Worm (Caenorhabditis elegans): ENCODE results near the gene C10E2.2.

The C10E2.2 gene

DNA sequence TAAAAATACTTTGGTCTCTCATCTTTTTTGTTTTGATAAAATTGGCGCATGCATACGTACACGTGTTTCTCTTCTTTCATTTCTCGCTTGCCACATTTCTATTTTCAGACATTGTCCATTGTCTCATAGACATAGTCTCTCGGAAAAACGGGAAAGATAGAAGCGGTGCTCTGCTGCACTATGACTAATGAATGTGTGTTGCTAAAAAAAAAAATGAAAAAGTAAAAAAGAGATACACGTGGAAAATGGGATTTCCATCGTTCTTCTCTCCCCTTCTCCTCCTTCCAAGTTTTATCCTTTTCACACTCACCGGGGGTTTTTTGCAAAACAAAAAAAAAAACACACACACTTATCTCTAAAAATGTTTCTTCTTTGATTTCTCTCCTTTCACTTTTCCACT, 10.1 kb upstream of the C10E2.2 start:
- TF ChIP-seq ceh-45 (GFP tag; IDR thresholded peaks at IDR 0.05), result no peak
- no peak for TF ChIP-seq ceh-22 (tag; optimal IDR thresholded peaks at IDR 0.05)
- TF ChIP-seq ama-1 (optimal IDR thresholded peaks at IDR 0.05), result no peak
- TF ChIP-seq ceh-6 (GFP tag; optimal IDR thresholded peaks at IDR 0.05), result no peak
- no peak for TF ChIP-seq pag-3 (tag; optimal IDR thresholded peaks at IDR 0.05; ENCODE audit: borderline replicate concordance)
- no peak for TF ChIP-seq ceh-2 (tag; optimal IDR thresholded peaks at IDR 0.05)
- TF ChIP-seq unc-55 (GFP tag; optimal IDR thresholded peaks at IDR 0.05), result no peak

DNA sequence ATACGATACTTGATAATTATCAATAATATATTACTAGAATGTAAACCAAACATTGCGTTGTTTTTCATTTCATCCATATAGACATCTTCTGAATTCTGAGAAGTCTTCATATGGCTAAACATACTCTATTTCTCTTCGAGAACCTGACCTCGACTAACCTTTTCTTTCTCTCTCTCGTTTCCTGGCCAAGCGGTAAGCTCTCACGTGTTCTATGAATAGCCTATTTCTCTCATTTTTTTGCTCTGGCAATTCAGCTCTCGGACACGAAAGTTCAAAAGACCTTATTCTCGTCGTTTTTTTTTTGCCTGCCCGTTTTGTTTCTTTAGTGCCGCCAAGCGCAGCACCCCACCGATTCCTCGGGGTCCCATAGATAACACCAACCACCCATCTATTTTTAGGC, 7.6 kb upstream of the C10E2.2 start:
- TF ChIP-seq ref-2 (tag; optimal IDR thresholded peaks at IDR 0.05) (no peak), ceh-6 (GFP tag; optimal IDR thresholded peaks at IDR 0.05) (no peak), fax-1 (tag; optimal IDR thresholded peaks at IDR 0.05) (no peak)

DNA sequence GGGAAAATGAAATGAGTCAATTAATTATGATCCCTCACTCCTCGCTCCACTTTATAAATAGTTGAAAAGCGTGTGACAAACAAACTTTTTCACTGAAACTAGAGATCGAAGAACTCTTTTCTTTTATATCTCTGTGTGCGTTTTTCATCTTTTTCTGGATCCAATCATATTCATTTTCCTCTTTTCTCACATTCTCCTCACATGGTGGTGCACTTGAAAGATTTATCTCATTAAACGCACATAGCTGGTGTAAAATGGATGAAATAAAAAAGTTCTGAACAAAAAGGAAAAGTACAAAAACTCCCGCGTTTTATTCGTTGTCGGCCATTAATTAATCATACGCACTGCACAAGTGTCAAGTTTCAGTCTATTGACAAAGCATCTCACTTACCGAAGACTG, 7.2 kb downstream of the C10E2.2 start:
- TF ChIP-seq ttx-3 (tag; optimal IDR thresholded peaks at IDR 0.05) (no peak), odd-2 (tag; optimal IDR thresholded peaks at IDR 0.05) (no peak), ceh-31 (tag; optimal IDR thresholded peaks at IDR 0.05) (no peak), madf-2 (tag; optimal IDR thresholded peaks at IDR 0.05) (no peak), lim-6 (tag; optimal IDR thresholded peaks at IDR 0.05) (no peak), lin-11 (tag; optimal IDR thresholded peaks at IDR 0.05) (no peak), hlh-6 (tag; optimal IDR thresholded peaks at IDR 0.05) (no peak), dve-1 (tag; optimal IDR thresholded peaks at IDR 0.05) (no peak), dmd-4 (tag; optimal IDR thresholded peaks at IDR 0.05; ENCODE audit: borderline replicate concordance) (no peak), fkh-6 (tag; optimal IDR thresholded peaks at IDR 0.05) (no peak), unc-42 (tag; optimal IDR thresholded peaks at IDR 0.05) (no peak), rnt-1 (tag; optimal IDR thresholded peaks at IDR 0.05) (no peak), gmeb-2 (tag; optimal IDR thresholded peaks at IDR 0.05) (no peak), ceh-14 (tag; optimal IDR thresholded peaks at IDR 0.05) (no peak), sox-2 (GFP tag; IDR thresholded peaks at IDR 0.05) (no peak), unc-86 (tag; optimal IDR thresholded peaks at IDR 0.05) (no peak), ceh-30 (tag; optimal IDR thresholded peaks at IDR 0.05) (no peak), pha-2 (tag; optimal IDR thresholded peaks at IDR 0.05) (no peak), ceh-34 (tag; optimal IDR thresholded peaks at IDR 0.05) (no peak), pha-4 (tag; optimal IDR thresholded peaks at IDR 0.05) (no peak)

DNA sequence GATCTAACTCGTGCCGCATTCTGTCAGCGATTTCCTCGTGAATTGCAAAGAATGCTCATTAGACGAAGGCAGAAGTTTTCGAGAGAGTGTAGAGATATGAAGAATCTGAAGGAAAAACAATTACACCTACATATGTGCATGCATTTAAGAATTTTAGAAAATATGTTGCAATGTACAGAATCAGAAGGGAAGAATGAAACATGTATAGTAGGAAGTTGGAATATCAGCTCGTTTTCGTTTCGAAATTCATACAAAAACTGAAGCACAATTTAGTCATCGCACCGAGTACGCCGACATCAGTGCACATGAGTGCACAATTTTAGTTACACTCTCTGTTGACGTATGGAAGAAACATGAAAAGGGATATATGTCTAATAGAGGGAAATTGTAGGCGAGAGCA, 9.4 kb downstream of the C10E2.2 start, which contains the start of gene C10E2.5:
TSS of gene C10E2.5 (minus strand) at position 101 of the 400 bp plus-strand sequence.
- no peak for TF ChIP-seq sox-4 (tag; optimal IDR thresholded peaks at IDR 0.05)
- TF ChIP-seq elt-4 (tag; optimal IDR thresholded peaks at IDR 0.05), result no peak
- no peak for TF ChIP-seq ahr-1 (tag; optimal IDR thresholded peaks at IDR 0.05)
- TF ChIP-seq lin-11 (tag; optimal IDR thresholded peaks at IDR 0.05), result no peak
- no peak for TF ChIP-seq nfya-1 (tag; optimal IDR thresholded peaks at IDR 0.05)
- no peak for TF ChIP-seq fax-1 (tag; optimal IDR thresholded peaks at IDR 0.05)
- TF ChIP-seq fkh-6 (tag; optimal IDR thresholded peaks at IDR 0.05), result no peak
- no peak for TF ChIP-seq odd-2 (tag; optimal IDR thresholded peaks at IDR 0.05)
- no peak for TF ChIP-seq ceh-30 (tag; optimal IDR thresholded peaks at IDR 0.05)
- no peak for TF ChIP-seq unc-55 (GFP tag; optimal IDR thresholded peaks at IDR 0.05)
- no peak for TF ChIP-seq ceh-19 (GFP tag; optimal IDR thresholded peaks at IDR 0.05)
- TF ChIP-seq elt-2 (tag; optimal IDR thresholded peaks at IDR 0.05), result no peak
- TF ChIP-seq hlh-15 (tag; optimal IDR thresholded peaks at IDR 0.05), result no peak
- TF ChIP-seq dmd-4 (tag; optimal IDR thresholded peaks at IDR 0.05; ENCODE audit: borderline replicate concordance), result no peak
- TF ChIP-seq pat-9 (tag; optimal IDR thresholded peaks at IDR 0.05), result no peak

DNA sequence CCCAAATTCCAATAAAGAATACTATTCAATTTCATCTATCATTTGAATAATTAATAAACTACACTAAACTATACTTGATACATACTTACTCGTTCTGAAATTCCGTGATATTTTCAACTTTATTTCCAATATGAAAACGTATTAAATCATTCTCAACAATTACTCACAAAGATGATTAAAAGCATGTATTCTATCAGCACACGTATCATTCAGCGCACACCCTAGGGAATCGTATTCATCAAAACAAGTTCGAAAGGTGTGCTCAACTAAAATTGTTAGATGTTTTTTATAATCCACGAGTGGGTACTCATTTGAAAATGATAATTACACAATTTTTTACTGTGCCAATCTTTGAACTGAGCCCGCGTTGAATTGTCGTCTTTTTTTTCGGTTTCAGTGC, 17.5 kb downstream of the C10E2.2 start, which contains the start of gene C10E2.1:
TSS of gene C10E2.1 (plus strand) at position 301 of the 400 bp plus-strand sequence.
- TF ChIP-seq pqm-1 (tag; optimal IDR thresholded peaks at IDR 0.05) (no peak), odd-2 (tag; optimal IDR thresholded peaks at IDR 0.05) (no peak), hlh-8 (tag; optimal IDR thresholded peaks at IDR 0.05) (no peak), pha-2 (tag; optimal IDR thresholded peaks at IDR 0.05) (no peak), eyg-1 (tag; optimal IDR thresholded peaks at IDR 0.05) (no peak), ref-2 (tag; optimal IDR thresholded peaks at IDR 0.05) (no peak), elt-4 (tag; optimal IDR thresholded peaks at IDR 0.05) (no peak), sox-2 (GFP tag; IDR thresholded peaks at IDR 0.05) (no peak), lin-11 (tag; optimal IDR thresholded peaks at IDR 0.05) (no peak), ttx-3 (tag; optimal IDR thresholded peaks at IDR 0.05) (no peak), ceh-2 (tag; optimal IDR thresholded peaks at IDR 0.05) (no peak), tbx-7 (tag; optimal IDR thresholded peaks at IDR 0.05) (no peak), ets-4 (tag; optimal IDR thresholded peaks at IDR 0.05) (no peak)
